Worm (Caenorhabditis elegans) whole organism, late embryonic: ENCODE results near the gene grd-8.

ENCODE experiments used
- ceh-30 ChIP-seq: fragments of 150-350 bp; optimal IDR thresholded peaks from 2 replicates; lab custom pipeline; 2014; ENCODE audit warnings: missing biosample characterization, missing genetic modification characterization
- fkh-6 ChIP-seq: sonication (generic microtip); optimal IDR thresholded peaks from 2 replicates; lab custom pipeline; 2016; ENCODE audit warnings: missing genetic modification characterization, missing compliant biosample characterization
- rnt-1 ChIP-seq: sonication (generic microtip); optimal IDR thresholded peaks from 2 replicates; lab custom pipeline; 2016; ENCODE audit warnings: missing genetic modification characterization, missing compliant biosample characterization
- ztf-16 ChIP-seq: sonication (generic microtip); optimal IDR thresholded peaks from 2 replicates; lab custom pipeline; 2017; ENCODE audit warnings: missing genetic modification characterization, missing compliant biosample characterization

- no peak for TF ChIP-seq fkh-6
- no peak for TF ChIP-seq ceh-30 (tag; lab: Kevin White, UChicago)
- TF ChIP-seq rnt-1 (tag; lab: Kevin White, UChicago), result no peak
- TF ChIP-seq ztf-16 (tag; lab: Kevin White, UChicago), result no peak
Observed at ce11 chrV:7836911-7837310, 5.4 kb upstream of the grd-8 start, which contains the start of gene txt-5.
